Worm (Caenorhabditis elegans) whole organism, L4 larva: ENCODE results near the gene F49C12.12.

Experiments used
- ZK337.2 ChIP-seq: fragments of 200-800 bp; sonication (Bioruptor generic); IDR thresholded peaks from 2 replicates; pipeline ENCODE4 v1.3.6; 2022; ENCODE audit warnings: missing genetic modification reagents, missing genetic modification characterization, missing compliant biosample characterization
- egl-27 ChIP-seq: sonication (generic microtip); optimal IDR thresholded peaks from 3 replicates; lab custom pipeline; 2017; ENCODE audit warnings: missing biosample characterization, missing genetic modification reagents, missing genetic modification characterization
- lin-13 ChIP-seq: fragments of 150-350 bp; optimal IDR thresholded peaks from 2 replicates; lab custom pipeline; 2014; ENCODE audit warnings: missing biosample characterization, missing genetic modification reagents, missing genetic modification characterization
- mxl-3 ChIP-seq: fragments of 200-800 bp; sonication (Bioruptor generic); optimal IDR thresholded peaks from 2 replicates; lab custom pipeline; 2018; ENCODE audit warnings: mild to moderate bottlenecking, missing genetic modification characterization, missing compliant biosample characterization
- pha-4 ChIP-seq, 2 experiments: fragments of 150-350 bp in 1 of 2; fragments of 200-800 bp in 1 of 2; sonication (Bioruptor generic) in 1 of 2; IDR thresholded peaks in 1 of 2; optimal IDR thresholded peaks in 1 of 2; 2 replicates each; pipeline versions ENCODE4 v1.3.6 to Lab custom; 2014 to 2022; ENCODE audit warnings: missing genetic modification characterization in 2 of 2, missing genetic modification reagents in 2 of 2, missing biosample characterization in 1 of 2, missing compliant biosample characterization in 1 of 2
- skn-1 ChIP-seq: fragments of 150-350 bp; optimal IDR thresholded peaks from 2 replicates; lab custom pipeline; 2014; ENCODE audit warnings: missing biosample characterization, missing genetic modification characterization
- unc-62 ChIP-seq, 3 experiments: fragments of 150-350 bp in 1 of 3; sonication (generic microtip); optimal IDR thresholded peaks in 2 of 3; peaks in 1 of 3; 1 replicate in 1 of 3; 2 replicates in 2 of 3; lab custom pipeline; 2014 to 2017; ENCODE audit warnings: missing biosample characterization in 3 of 3, missing genetic modification characterization in 3 of 3, missing genetic modification reagents in 3 of 3, missing genotype in 1 of 3
- zag-1 ChIP-seq: fragments of 150-350 bp; optimal IDR thresholded peaks from 2 replicates; lab custom pipeline; 2014; ENCODE audit warnings: missing biosample characterization, missing genetic modification characterization

DNA sequence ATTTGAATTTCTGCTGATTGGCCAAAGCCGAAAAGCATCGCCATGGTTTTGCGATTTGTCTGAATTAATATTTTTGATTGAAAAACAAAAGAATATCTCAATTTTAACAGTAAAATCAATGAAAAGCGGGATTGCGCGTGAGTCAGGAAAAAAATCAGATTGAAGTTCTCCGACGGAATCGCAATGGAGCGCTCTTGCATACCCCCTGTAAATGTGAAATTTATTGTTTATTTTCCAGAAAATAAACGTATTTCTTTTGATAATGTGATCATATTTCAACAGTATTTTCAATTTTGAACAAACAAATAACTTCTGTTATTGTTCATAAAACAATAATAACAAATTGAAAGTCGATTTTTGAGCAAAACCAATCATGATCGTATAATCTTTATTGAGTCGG lies 20.7 kb upstream of the F49C12.12 start, which contains the start of gene vps-26:
- TF ChIP-seq pha-4 (GFP tag; IDR thresholded peaks at IDR 0.05; lab: Robert Waterston, UW), result no peak
- no peak for TF ChIP-seq pha-4 (tag; optimal IDR thresholded peaks at IDR 0.05; lab: Kevin White, UChicago)
- no peak for TF ChIP-seq egl-27 (tag; lab: Kevin White, UChicago)
- no peak for TF ChIP-seq ZK337.2 (GFP tag; lab: Robert Waterston, UW)
- no peak for TF ChIP-seq lin-13 (GFP tag; lab: Kevin White, UChicago)
- no peak for TF ChIP-seq skn-1 (tag; lab: Kevin White, UChicago)
- no peak for TF ChIP-seq zag-1 (tag; lab: Kevin White, UChicago)
- peak in 1 of 2 experiments; percentile 23 for TF ChIP-seq unc-62 (GFP tag; optimal IDR thresholded peaks at IDR 0.05 in 1 of 2; lab: Kevin White, UChicago)
- TF ChIP-seq unc-62 (tag; optimal IDR thresholded peaks at IDR 0.05; lab: Kevin White, UChicago), result no peak
- TF ChIP-seq mxl-3, result no peak
